Worm (Caenorhabditis elegans) whole organism, L4 larva: Measurements from ENCODE around the gene C27A7.9.

ENCODE experiments used
- T20F7.1 ChIP-seq: fragments of 200-800 bp; sonication (Bioruptor generic); optimal IDR thresholded peaks from 2 replicates; lab custom pipeline; 2018; ENCODE audit warnings: mild to moderate bottlenecking, missing genetic modification characterization, missing compliant biosample characterization
- T26A8.4 ChIP-seq: fragments of 200-800 bp; sonication (Bioruptor generic); IDR thresholded peaks from 2 replicates; pipeline ENCODE4 v1.3.6; 2022; ENCODE audit warnings: missing genetic modification characterization, missing compliant biosample characterization
- Y48G9A.11 ChIP-seq: fragments of 200-800 bp; sonication (Bioruptor generic); IDR thresholded peaks from 2 replicates; pipeline ENCODE4 v1.3.6; 2022; ENCODE audit warnings: missing genetic modification reagents, missing genetic modification characterization, missing compliant biosample characterization
- Y75B8A.6 ChIP-seq: fragments of 200-800 bp; sonication (Bioruptor generic); IDR thresholded peaks from 2 replicates; pipeline ENCODE4 v1.3.6; 2022; ENCODE audit warnings: missing genetic modification reagents, missing genetic modification characterization, missing compliant biosample characterization
- ZK546.5 ChIP-seq, 2 experiments: sonication (generic microtip); optimal IDR thresholded peaks; 2 replicates each; lab custom pipeline; 2017; ENCODE audit warnings: missing biosample characterization in 2 of 2, missing genetic modification characterization in 2 of 2
- aha-1 ChIP-seq: fragments of 150-350 bp; peaks from one replicate; lab custom pipeline; 2014; ENCODE audit warnings: missing biosample characterization, missing genetic modification characterization
- arid-1 ChIP-seq: fragments of 200-800 bp; sonication (Bioruptor generic); conservative IDR thresholded peaks from 2 replicates; pipeline ENCODE4 v1.3.6; 2022; ENCODE audit warnings: missing genetic modification reagents, missing genetic modification characterization, missing compliant biosample characterization
- ceh-20 ChIP-seq: fragments of 200-800 bp; sonication (Bioruptor generic); IDR thresholded peaks from 2 replicates; pipeline ENCODE4 v1.3.6; 2022; ENCODE audit warnings: missing genetic modification reagents, missing genetic modification characterization, missing compliant biosample characterization
- ceh-32 ChIP-seq: sonication (generic microtip); optimal IDR thresholded peaks from 2 replicates; lab custom pipeline; 2016; ENCODE audit warnings: mild to moderate bottlenecking, missing genetic modification characterization, missing compliant biosample characterization; ENCODE audit not compliant: poor library complexity
- daf-16 ChIP-seq, 3 experiments: sonication (generic microtip); optimal IDR thresholded peaks; 2 replicates each; lab custom pipeline; 2016 to 2017; ENCODE audit warnings: missing genetic modification characterization in 3 of 3, missing genetic modification reagents in 3 of 3, mild to moderate bottlenecking in 2 of 3, missing compliant biosample characterization in 2 of 3, missing biosample characterization in 1 of 3, moderate library complexity in 1 of 3
- daf-8 ChIP-seq: fragments of 200-800 bp; sonication (Bioruptor generic); IDR thresholded peaks from 2 replicates; pipeline ENCODE4 v1.3.6; 2022; ENCODE audit warnings: missing genetic modification characterization, missing compliant biosample characterization
- dve-1 ChIP-seq: sonication (generic microtip); optimal IDR thresholded peaks from 2 replicates; lab custom pipeline; 2017; ENCODE audit warnings: antibody characterized with exemption, mild to moderate bottlenecking, missing genetic modification characterization, missing compliant biosample characterization; ENCODE audit not compliant: insufficient read depth
- fos-1 ChIP-seq: fragments of 150-350 bp; optimal IDR thresholded peaks from 2 replicates; lab custom pipeline; 2014; ENCODE audit warnings: missing biosample characterization, missing genetic modification characterization
- hlh-11 ChIP-seq: fragments of 200-800 bp; sonication (Bioruptor generic); optimal IDR thresholded peaks from 2 replicates; lab custom pipeline; 2018; ENCODE audit warnings: mild to moderate bottlenecking, missing genetic modification characterization, missing compliant biosample characterization
- hlh-30 ChIP-seq: sonication (generic microtip); optimal IDR thresholded peaks from 2 replicates; lab custom pipeline; 2017; ENCODE audit warnings: antibody characterized with exemption, mild to moderate bottlenecking, missing genetic modification characterization, missing compliant biosample characterization; ENCODE audit not compliant: insufficient read depth
- hmg-1.1 ChIP-seq: fragments of 200-800 bp; sonication (Bioruptor generic); IDR thresholded peaks from 2 replicates; pipeline ENCODE4 v1.3.6; 2022; ENCODE audit warnings: missing genetic modification reagents, missing genetic modification characterization, missing compliant biosample characterization
- lin-13 ChIP-seq: fragments of 150-350 bp; optimal IDR thresholded peaks from 2 replicates; lab custom pipeline; 2014; ENCODE audit warnings: missing biosample characterization, missing genetic modification reagents, missing genetic modification characterization
- lin-38 ChIP-seq: fragments of 200-800 bp; sonication (Bioruptor generic); IDR thresholded peaks from 2 replicates; pipeline ENCODE4 v1.3.6; 2022; ENCODE audit warnings: missing genetic modification reagents, missing genetic modification characterization, missing compliant biosample characterization
- lin-39 ChIP-seq: fragments of 150-350 bp; optimal IDR thresholded peaks from 2 replicates; lab custom pipeline; 2014; ENCODE audit warnings: missing biosample characterization, missing genetic modification reagents, missing genetic modification characterization
- lir-3 ChIP-seq: sonication (generic microtip); optimal IDR thresholded peaks from 2 replicates; lab custom pipeline; 2016; ENCODE audit warnings: mild to moderate bottlenecking, missing genetic modification characterization, missing compliant biosample characterization
- lsy-2 ChIP-seq, 2 experiments: fragments of 150-350 bp in 1 of 2; sonication (generic microtip) in 1 of 2; optimal IDR thresholded peaks; 2 replicates each; lab custom pipeline; 2014 to 2017; ENCODE audit warnings: missing biosample characterization in 2 of 2, missing genetic modification characterization in 2 of 2
- mdl-1 ChIP-seq, 2 experiments: fragments of 150-350 bp in 1 of 2; sonication (generic microtip) in 1 of 2; optimal IDR thresholded peaks; 2 replicates each; lab custom pipeline; 2014 to 2017; ENCODE audit warnings: missing biosample characterization in 2 of 2, missing genetic modification characterization in 2 of 2
- mep-1 ChIP-seq: fragments of 150-350 bp; sonication (generic microtip); optimal IDR thresholded peaks from 3 replicates; lab custom pipeline; 2014; ENCODE audit warnings: missing biosample characterization, missing genetic modification characterization
- nhr-102 ChIP-seq: sonication (generic microtip); optimal IDR thresholded peaks from 2 replicates; lab custom pipeline; 2016; ENCODE audit warnings: mild to moderate bottlenecking, missing genetic modification characterization, moderate library complexity, missing compliant biosample characterization
- nhr-11 ChIP-seq: fragments of 150-350 bp; optimal IDR thresholded peaks from 2 replicates; lab custom pipeline; 2014; ENCODE audit warnings: missing biosample characterization, missing genetic modification characterization
- nhr-25 ChIP-seq: sonication (generic microtip); optimal IDR thresholded peaks from 2 replicates; lab custom pipeline; 2017; ENCODE audit warnings: missing genetic modification characterization, mild to moderate bottlenecking, missing compliant biosample characterization, antibody characterized with exemption, moderate library complexity, borderline replicate concordance; ENCODE audit not compliant: insufficient read depth
- nhr-28 ChIP-seq: fragments of 150-350 bp; optimal IDR thresholded peaks from 2 replicates; lab custom pipeline; 2014; ENCODE audit warnings: missing biosample characterization, missing genetic modification characterization
- nhr-48 ChIP-seq: sonication (generic microtip); optimal IDR thresholded peaks from 2 replicates; lab custom pipeline; 2016; ENCODE audit warnings: mild to moderate bottlenecking, missing genetic modification characterization, missing compliant biosample characterization
- nhr-6 ChIP-seq: fragments of 150-350 bp; optimal IDR thresholded peaks from 2 replicates; lab custom pipeline; 2014; ENCODE audit warnings: missing biosample characterization, missing genetic modification characterization
- rbr-2 ChIP-seq: sonication (generic microtip); optimal IDR thresholded peaks from 2 replicates; lab custom pipeline; 2016; ENCODE audit warnings: missing genotype, missing genetic modification characterization, missing compliant biosample characterization
- saeg-2 ChIP-seq: fragments of 200-800 bp; sonication (Bioruptor generic); IDR thresholded peaks from 2 replicates; pipeline ENCODE4 v1.3.6; 2022; ENCODE audit warnings: missing genetic modification reagents, missing genetic modification characterization, missing compliant biosample characterization
- snpc-1.2 ChIP-seq: fragments of 200-800 bp; sonication (Bioruptor generic); IDR thresholded peaks from 2 replicates; pipeline ENCODE4 v1.3.6; 2022; ENCODE audit warnings: missing genetic modification reagents, missing genetic modification characterization, missing compliant biosample characterization
- tag-97 ChIP-seq: fragments of 200-800 bp; sonication (Bioruptor generic); IDR thresholded peaks from 2 replicates; pipeline ENCODE4 v1.3.6; 2022; ENCODE audit warnings: missing genetic modification characterization, missing compliant biosample characterization
- unc-130 ChIP-seq: sonication (generic microtip); optimal IDR thresholded peaks from 2 replicates; lab custom pipeline; 2016; ENCODE audit warnings: missing genetic modification reagents, missing genetic modification characterization, missing compliant biosample characterization
- unc-39 ChIP-seq: sonication (generic microtip); optimal IDR thresholded peaks from 2 replicates; lab custom pipeline; 2017; ENCODE audit warnings: missing biosample characterization, missing genetic modification characterization
- unc-62 ChIP-seq, 3 experiments: fragments of 150-350 bp in 1 of 3; sonication (generic microtip); optimal IDR thresholded peaks in 2 of 3; peaks in 1 of 3; 1 replicate in 1 of 3; 2 replicates in 2 of 3; lab custom pipeline; 2014 to 2017; ENCODE audit warnings: missing biosample characterization in 3 of 3, missing genetic modification characterization in 3 of 3, missing genetic modification reagents in 3 of 3, missing genotype in 1 of 3
- ztf-11 ChIP-seq: fragments of 150-350 bp; optimal IDR thresholded peaks from 2 replicates; lab custom pipeline; 2014; ENCODE audit warnings: missing biosample characterization, missing genetic modification characterization

C27A7.9 gene

ce11 chrV:12196659-12197058, 42.2 kb upstream of the C27A7.9 start:
- TF ChIP-seq aha-1 (tag; lab: Kevin White, UChicago) (no peak), ceh-32 (tag; lab: Kevin White, UChicago) (no peak)

- TF ChIP-seq nhr-6 (tag; lab: Kevin White, UChicago), result no peak
- no peak for TF ChIP-seq mep-1 (tag; lab: Kevin White, UChicago)
- no peak for TF ChIP-seq fos-1 (tag; lab: Kevin White, UChicago)
- no peak for TF ChIP-seq daf-16 (GFP tag; optimal IDR thresholded peaks at IDR 0.05; lab: Kevin White, UChicago)
- TF ChIP-seq daf-16 (tag; optimal IDR thresholded peaks at IDR 0.05; lab: Kevin White, UChicago), result no peak
- no peak for TF ChIP-seq nhr-25 (tag; lab: Kevin White, UChicago)
Measured at ce11 chrV:12195845-12196244, 41.4 kb upstream of the C27A7.9 start, which contains the start of gene ZK836.3. Gene ZK836.3, minus strand, starts transcription at chrV:12195945.

ce11 chrV:12194275-12194674, 39.8 kb upstream of the C27A7.9 start, which contains the start of gene ogdh-2:
Gene ogdh-2, plus strand, starts transcription at chrV:12194507.
- no peak for TF ChIP-seq hlh-11 (tag; lab: Kevin White, UChicago)
- TF ChIP-seq unc-62 (GFP tag; optimal IDR thresholded peaks at IDR 0.05 in 1 of 2; lab: Kevin White, UChicago), result peak in 1 of 2 experiments; percentile 20
- TF ChIP-seq unc-62 (tag; optimal IDR thresholded peaks at IDR 0.05; lab: Kevin White, UChicago), result no peak
- TF ChIP-seq hlh-30 (tag; lab: Kevin White, UChicago), result peak; percentile 40
- no peak for TF ChIP-seq snpc-1.2 (GFP tag; lab: Robert Waterston, UW)
- TF ChIP-seq mdl-1 (tag; optimal IDR thresholded peaks at IDR 0.05; lab: Kevin White, UChicago), result peak in 1 of 2 experiments; percentile 14
- TF ChIP-seq tag-97 (GFP tag; lab: Robert Waterston, UW), result no peak
- no peak for TF ChIP-seq nhr-48
- TF ChIP-seq arid-1 (GFP tag; lab: Robert Waterston, UW), result no peak
- no peak for TF ChIP-seq nhr-11 (tag; lab: Kevin White, UChicago)
- TF ChIP-seq lsy-2 (tag; optimal IDR thresholded peaks at IDR 0.05; lab: Kevin White, UChicago), result peak in 1 of 2 experiments; percentile 26
- no peak for TF ChIP-seq nhr-102 (tag; lab: Kevin White, UChicago)
- TF ChIP-seq ZK546.5 (tag; optimal IDR thresholded peaks at IDR 0.05; lab: Kevin White, UChicago), result no peak
- TF ChIP-seq nhr-28 (tag; lab: Kevin White, UChicago), result peak; percentile 2
- no peak for TF ChIP-seq dve-1 (tag; lab: Kevin White, UChicago)
- no peak for TF ChIP-seq ceh-20 (GFP tag; lab: Robert Waterston, UW)

ce11 chrV:12192129-12192528, 37.7 kb upstream of the C27A7.9 start, which contains the start of gene rnp-1:
Gene rnp-1, plus strand, starts transcription at chrV:12192273.
- TF ChIP-seq Y75B8A.6 (GFP tag; lab: Robert Waterston, UW), result no peak
- TF ChIP-seq T20F7.1 (GFP tag; lab: Kevin White, UChicago), result peak; percentile 4
- TF ChIP-seq Y48G9A.11, result peak; percentile 57
- peak; percentile 45 for TF ChIP-seq lin-38 (GFP tag; lab: Robert Waterston, UW)

- TF ChIP-seq ztf-11 (tag; lab: Kevin White, UChicago) (no peak), hmg-1.1 (0 out of 2 replicates have a peak, but pooled peaks have one; percentile 43), rbr-2 (peak; percentile 22), unc-62 (GFP tag; optimal IDR thresholded peaks at IDR 0.05 in 1 of 2; lab: Kevin White, UChicago) (no peak), unc-62 (tag; optimal IDR thresholded peaks at IDR 0.05; lab: Kevin White, UChicago) (no peak), T26A8.4 (GFP tag; lab: Robert Waterston, UW) (no peak), mep-1 (tag; lab: Kevin White, UChicago) (peak; percentile 56), arid-1 (GFP tag; lab: Robert Waterston, UW) (peak; percentile 48; the same call in 1 of the 2 replicates), nhr-25 (tag; lab: Kevin White, UChicago) (peak; percentile 34), saeg-2 (GFP tag; lab: Robert Waterston, UW) (no peak), daf-8 (no peak), lir-3 (no peak), snpc-1.2 (GFP tag; lab: Robert Waterston, UW) (no peak), Y48G9A.11 (peak; percentile 59; the same call in 1 of the 2 replicates), dve-1 (tag; lab: Kevin White, UChicago) (peak; percentile 39), nhr-6 (tag; lab: Kevin White, UChicago) (peak; percentile 84), lin-13 (GFP tag; lab: Kevin White, UChicago) (no peak), T20F7.1 (GFP tag; lab: Kevin White, UChicago) (peak; percentile 76), unc-130 (GFP tag; lab: Kevin White, UChicago) (no peak), unc-39 (tag; lab: Kevin White, UChicago) (no peak), daf-16 (GFP tag; optimal IDR thresholded peaks at IDR 0.05; lab: Kevin White, UChicago) (no peak), daf-16 (tag; optimal IDR thresholded peaks at IDR 0.05; lab: Kevin White, UChicago) (peak; percentile 44), nhr-11 (tag; lab: Kevin White, UChicago) (peak; percentile 2), nhr-28 (tag; lab: Kevin White, UChicago) (peak; percentile 3), hlh-30 (tag; lab: Kevin White, UChicago) (peak; percentile 84), lin-39 (tag; lab: Kevin White, UChicago) (no peak)
Measured at ce11 chrV:12190943-12191569, 36.6 kb upstream of the C27A7.9 start, which contains the start of gene dpy-30. Gene dpy-30, plus strand, starts transcription at chrV:12191519.
